Worm (Caenorhabditis elegans) whole organism, L4 larva: ENCODE results near the gene C04G6.6.
A peak's percentile ranks its signal among the peaks of the same experiment; 100 is the strongest.

Experiments
- F37D6.2 ChIP-seq: sonication (generic microtip); optimal IDR thresholded peaks from 2 replicates; lab custom pipeline; 2016; ENCODE audit warnings: mild to moderate bottlenecking, missing genetic modification characterization, missing compliant biosample characterization
- T20F7.1 ChIP-seq: fragments of 200-800 bp; sonication (Bioruptor generic); optimal IDR thresholded peaks from 2 replicates; lab custom pipeline; 2018; ENCODE audit warnings: mild to moderate bottlenecking, missing genetic modification characterization, missing compliant biosample characterization
- Y48G9A.11 ChIP-seq: fragments of 200-800 bp; sonication (Bioruptor generic); IDR thresholded peaks from 2 replicates; pipeline ENCODE4 v1.3.6; 2022; ENCODE audit warnings: missing genetic modification reagents, missing genetic modification characterization, missing compliant biosample characterization
- ZK337.2 ChIP-seq: fragments of 200-800 bp; sonication (Bioruptor generic); IDR thresholded peaks from 2 replicates; pipeline ENCODE4 v1.3.6; 2022; ENCODE audit warnings: missing genetic modification reagents, missing genetic modification characterization, missing compliant biosample characterization
- aha-1 ChIP-seq: fragments of 150-350 bp; peaks from one replicate; lab custom pipeline; 2014; ENCODE audit warnings: missing biosample characterization, missing genetic modification characterization
- arid-1 ChIP-seq: fragments of 200-800 bp; sonication (Bioruptor generic); conservative IDR thresholded peaks from 2 replicates; pipeline ENCODE4 v1.3.6; 2022; ENCODE audit warnings: missing genetic modification reagents, missing genetic modification characterization, missing compliant biosample characterization
- ceh-20 ChIP-seq: fragments of 200-800 bp; sonication (Bioruptor generic); IDR thresholded peaks from 2 replicates; pipeline ENCODE4 v1.3.6; 2022; ENCODE audit warnings: missing genetic modification reagents, missing genetic modification characterization, missing compliant biosample characterization
- ceh-32 ChIP-seq: sonication (generic microtip); optimal IDR thresholded peaks from 2 replicates; lab custom pipeline; 2016; ENCODE audit warnings: mild to moderate bottlenecking, missing genetic modification characterization, missing compliant biosample characterization; ENCODE audit not compliant: poor library complexity
- ceh-44 ChIP-seq: fragments of 200-800 bp; sonication (Bioruptor generic); IDR thresholded peaks from 2 replicates; pipeline ENCODE4 v1.3.6; 2022; ENCODE audit warnings: missing genetic modification reagents, missing genetic modification characterization, missing compliant biosample characterization
- ces-1 ChIP-seq: fragments of 150-350 bp; sonication (generic microtip); optimal IDR thresholded peaks from 4 replicates; lab custom pipeline; 2014; ENCODE audit warnings: missing biosample characterization, missing genetic modification reagents, missing genetic modification characterization
- daf-16 ChIP-seq, 3 experiments: sonication (generic microtip); optimal IDR thresholded peaks; 2 replicates each; lab custom pipeline; 2016 to 2017; ENCODE audit warnings: missing genetic modification characterization in 3 of 3, missing genetic modification reagents in 3 of 3, mild to moderate bottlenecking in 2 of 3, missing compliant biosample characterization in 2 of 3, missing biosample characterization in 1 of 3, moderate library complexity in 1 of 3
- dmd-6 ChIP-seq: fragments of 200-800 bp; sonication (Bioruptor generic); IDR thresholded peaks from 2 replicates; pipeline ENCODE4 v1.3.6; 2022; ENCODE audit warnings: missing genetic modification reagents, missing genetic modification characterization, missing compliant biosample characterization
- dpl-1 ChIP-seq: fragments of 150-350 bp; optimal IDR thresholded peaks from 2 replicates; lab custom pipeline; 2014; ENCODE audit warnings: missing biosample characterization, missing genetic modification reagents, missing genetic modification characterization
- gei-8 ChIP-seq: fragments of 200-800 bp; sonication (Bioruptor generic); optimal IDR thresholded peaks from 2 replicates; lab custom pipeline; 2018; ENCODE audit warnings: mild to moderate bottlenecking, missing genetic modification characterization, missing compliant biosample characterization
- hif-1 ChIP-seq, 2 experiments: sonication (generic microtip); optimal IDR thresholded peaks; 2 replicates each; lab custom pipeline; 2016 to 2017; ENCODE audit warnings: missing compliant biosample characterization in 2 of 2, missing genetic modification characterization in 2 of 2, missing genetic modification reagents in 2 of 2, missing genotype in 2 of 2, mild to moderate bottlenecking in 1 of 2
- hlh-11 ChIP-seq: fragments of 200-800 bp; sonication (Bioruptor generic); optimal IDR thresholded peaks from 2 replicates; lab custom pipeline; 2018; ENCODE audit warnings: mild to moderate bottlenecking, missing genetic modification characterization, missing compliant biosample characterization
- hmg-1.1 ChIP-seq: fragments of 200-800 bp; sonication (Bioruptor generic); IDR thresholded peaks from 2 replicates; pipeline ENCODE4 v1.3.6; 2022; ENCODE audit warnings: missing genetic modification reagents, missing genetic modification characterization, missing compliant biosample characterization
- lin-13 ChIP-seq: fragments of 150-350 bp; optimal IDR thresholded peaks from 2 replicates; lab custom pipeline; 2014; ENCODE audit warnings: missing biosample characterization, missing genetic modification reagents, missing genetic modification characterization
- lin-38 ChIP-seq: fragments of 200-800 bp; sonication (Bioruptor generic); IDR thresholded peaks from 2 replicates; pipeline ENCODE4 v1.3.6; 2022; ENCODE audit warnings: missing genetic modification reagents, missing genetic modification characterization, missing compliant biosample characterization
- lin-39 ChIP-seq: fragments of 150-350 bp; optimal IDR thresholded peaks from 2 replicates; lab custom pipeline; 2014; ENCODE audit warnings: missing biosample characterization, missing genetic modification reagents, missing genetic modification characterization
- madf-9 ChIP-seq: fragments of 200-800 bp; sonication (Bioruptor generic); conservative IDR thresholded peaks from 2 replicates; pipeline ENCODE4 v1.3.6; 2022; ENCODE audit warnings: missing genetic modification reagents, missing genetic modification characterization, missing compliant biosample characterization
- mdl-1 ChIP-seq, 2 experiments: fragments of 150-350 bp in 1 of 2; sonication (generic microtip) in 1 of 2; optimal IDR thresholded peaks; 2 replicates each; lab custom pipeline; 2014 to 2017; ENCODE audit warnings: missing biosample characterization in 2 of 2, missing genetic modification characterization in 2 of 2
- mes-2 ChIP-seq: sonication (generic microtip); optimal IDR thresholded peaks from 2 replicates; lab custom pipeline; 2016; ENCODE audit warnings: missing genotype, mild to moderate bottlenecking, missing genetic modification characterization, missing compliant biosample characterization; ENCODE audit not compliant: poor library complexity, severe bottlenecking
- mxl-3 ChIP-seq: fragments of 200-800 bp; sonication (Bioruptor generic); optimal IDR thresholded peaks from 2 replicates; lab custom pipeline; 2018; ENCODE audit warnings: mild to moderate bottlenecking, missing genetic modification characterization, missing compliant biosample characterization
- nhr-10 ChIP-seq: fragments of 150-350 bp; optimal IDR thresholded peaks from 2 replicates; lab custom pipeline; 2014; ENCODE audit warnings: missing biosample characterization, missing genetic modification characterization
- nhr-102 ChIP-seq: sonication (generic microtip); optimal IDR thresholded peaks from 2 replicates; lab custom pipeline; 2016; ENCODE audit warnings: mild to moderate bottlenecking, missing genetic modification characterization, moderate library complexity, missing compliant biosample characterization
- nhr-111 ChIP-seq: fragments of 200-800 bp; sonication (Bioruptor generic); optimal IDR thresholded peaks from 2 replicates; lab custom pipeline; 2018; ENCODE audit warnings: mild to moderate bottlenecking, missing genetic modification characterization, missing compliant biosample characterization
- nhr-25 ChIP-seq: sonication (generic microtip); optimal IDR thresholded peaks from 2 replicates; lab custom pipeline; 2017; ENCODE audit warnings: missing genetic modification characterization, mild to moderate bottlenecking, missing compliant biosample characterization, antibody characterized with exemption, moderate library complexity, borderline replicate concordance; ENCODE audit not compliant: insufficient read depth
- nhr-28 ChIP-seq: fragments of 150-350 bp; optimal IDR thresholded peaks from 2 replicates; lab custom pipeline; 2014; ENCODE audit warnings: missing biosample characterization, missing genetic modification characterization
- nhr-6 ChIP-seq: fragments of 150-350 bp; optimal IDR thresholded peaks from 2 replicates; lab custom pipeline; 2014; ENCODE audit warnings: missing biosample characterization, missing genetic modification characterization
- nhr-77 ChIP-seq: fragments of 150-350 bp; optimal IDR thresholded peaks from 2 replicates; lab custom pipeline; 2014; ENCODE audit warnings: missing biosample characterization, missing genetic modification characterization
- pha-4 ChIP-seq, 2 experiments: fragments of 150-350 bp in 1 of 2; fragments of 200-800 bp in 1 of 2; sonication (Bioruptor generic) in 1 of 2; IDR thresholded peaks in 1 of 2; optimal IDR thresholded peaks in 1 of 2; 2 replicates each; pipeline versions ENCODE4 v1.3.6 to Lab custom; 2014 to 2022; ENCODE audit warnings: missing genetic modification characterization in 2 of 2, missing genetic modification reagents in 2 of 2, missing biosample characterization in 1 of 2, missing compliant biosample characterization in 1 of 2
- rbr-2 ChIP-seq: sonication (generic microtip); optimal IDR thresholded peaks from 2 replicates; lab custom pipeline; 2016; ENCODE audit warnings: missing genotype, missing genetic modification characterization, missing compliant biosample characterization
- sdz-12 ChIP-seq: fragments of 200-800 bp; sonication (Bioruptor generic); optimal IDR thresholded peaks from 2 replicates; lab custom pipeline; 2018; ENCODE audit warnings: mild to moderate bottlenecking, missing genetic modification characterization, missing compliant biosample characterization
- set-16 ChIP-seq: fragments of 200-800 bp; sonication (Bioruptor generic); IDR thresholded peaks from 2 replicates; pipeline ENCODE4 v1.3.6; 2022; ENCODE audit warnings: missing genetic modification reagents, missing genetic modification characterization, missing compliant biosample characterization
- spr-3 ChIP-seq: fragments of 200-800 bp; sonication (Bioruptor generic); optimal IDR thresholded peaks from 2 replicates; lab custom pipeline; 2018; ENCODE audit warnings: mild to moderate bottlenecking, missing genetic modification characterization, missing compliant biosample characterization
- tra-1 ChIP-seq: fragments of 200-800 bp; sonication (Bioruptor generic); IDR thresholded peaks from 2 replicates; pipeline ENCODE4 v1.3.6; 2022; ENCODE audit warnings: missing genetic modification reagents, missing genetic modification characterization, missing compliant biosample characterization
- unc-130 ChIP-seq: sonication (generic microtip); optimal IDR thresholded peaks from 2 replicates; lab custom pipeline; 2016; ENCODE audit warnings: missing genetic modification reagents, missing genetic modification characterization, missing compliant biosample characterization
- unc-62 ChIP-seq, 3 experiments: fragments of 150-350 bp in 1 of 3; sonication (generic microtip); optimal IDR thresholded peaks in 2 of 3; peaks in 1 of 3; 1 replicate in 1 of 3; 2 replicates in 2 of 3; lab custom pipeline; 2014 to 2017; ENCODE audit warnings: missing biosample characterization in 3 of 3, missing genetic modification characterization in 3 of 3, missing genetic modification reagents in 3 of 3, missing genotype in 1 of 3
- vab-7 ChIP-seq: fragments of 200-800 bp; sonication (Bioruptor generic); IDR thresholded peaks from 2 replicates; pipeline ENCODE4 v1.3.6; 2022; ENCODE audit warnings: missing genetic modification reagents, missing genetic modification characterization, missing compliant biosample characterization
- zfp-3 ChIP-seq: fragments of 200-800 bp; sonication (Bioruptor generic); conservative IDR thresholded peaks from 2 replicates; pipeline ENCODE4 v1.3.6; 2022; ENCODE audit warnings: missing genetic modification reagents, missing genetic modification characterization, missing compliant biosample characterization

C04G6.6 gene

DNA sequence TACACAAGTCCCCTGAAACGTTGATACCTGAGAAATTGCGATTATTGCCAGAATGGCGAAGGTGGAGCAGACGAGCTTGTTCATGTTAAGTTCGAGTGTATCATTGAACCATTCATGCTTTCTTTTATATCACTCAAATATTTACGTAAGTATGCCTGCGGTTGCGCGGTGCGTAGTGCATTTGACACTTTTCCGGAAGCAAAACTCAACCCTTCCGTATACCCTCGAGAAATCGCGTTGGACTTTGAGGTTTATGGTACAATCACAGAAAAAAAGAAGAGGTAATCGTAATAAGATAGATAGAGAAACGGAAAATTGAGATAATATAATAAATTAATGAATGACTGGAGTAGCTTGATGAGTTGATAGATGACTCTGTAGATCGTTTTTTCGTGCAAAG lies 30.0 kb downstream of the C04G6.6 start, which contains the start of gene idpb-2:
TSS of gene idpb-2 (minus strand) at position 101 of the 400 bp plus-strand sequence.
- TF ChIP-seq aha-1 (tag; lab: Kevin White, UChicago), result peak; percentile 14
- no peak for TF ChIP-seq nhr-77

DNA sequence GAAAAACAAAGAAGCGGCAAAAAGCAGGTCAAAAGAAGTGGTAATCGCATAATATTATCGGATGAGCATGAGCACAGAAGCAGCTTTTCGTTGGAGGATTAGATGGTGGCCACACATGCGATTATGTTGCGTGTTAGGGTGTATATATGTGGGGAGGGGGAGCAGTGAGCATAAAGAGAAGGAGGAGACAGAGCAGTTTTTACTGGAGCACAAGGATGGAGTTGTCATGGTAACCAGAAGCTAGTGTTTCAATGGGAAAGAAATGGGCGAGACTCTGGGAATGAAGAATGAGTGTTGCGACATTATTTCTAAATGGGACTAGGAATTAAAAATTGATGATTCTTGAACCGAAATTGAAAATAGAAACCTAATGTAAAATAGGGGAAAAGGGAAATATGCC lies 31.6 kb downstream of the C04G6.6 start, which contains the start of gene C27A2.8:
TSS of gene C27A2.8 (minus strand) at position 117 of the 400 bp plus-strand sequence.
- no peak for TF ChIP-seq gei-8 (GFP tag; lab: Kevin White, UChicago)
- TF ChIP-seq arid-1 (GFP tag; lab: Robert Waterston, UW), result no peak
- no peak for TF ChIP-seq zfp-3 (GFP tag; lab: Robert Waterston, UW)
- TF ChIP-seq ZK337.2 (GFP tag; lab: Robert Waterston, UW), result no peak
- TF ChIP-seq madf-9, result no peak
- no peak for TF ChIP-seq lin-38 (GFP tag; lab: Robert Waterston, UW)

DNA sequence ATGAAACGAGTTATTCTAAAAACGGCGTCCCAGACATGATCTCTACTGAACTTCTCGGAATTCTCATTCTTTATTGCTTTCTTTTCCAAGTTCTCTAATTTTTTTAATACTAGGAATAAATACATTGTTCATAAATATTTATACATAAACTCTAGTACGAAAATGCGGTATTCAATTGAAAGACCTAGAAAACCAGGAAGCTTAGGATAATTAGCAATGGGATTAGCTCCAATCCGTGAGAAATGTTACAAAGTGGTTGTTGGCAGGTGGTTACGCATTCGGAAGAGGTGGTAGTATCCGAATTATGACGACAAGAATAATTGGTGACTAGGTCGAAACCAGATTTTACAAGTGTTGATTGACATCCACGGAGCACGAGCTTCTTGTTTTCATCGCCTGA lies 32.6 kb downstream of the C04G6.6 start:
- TF ChIP-seq set-16 (GFP tag; lab: Robert Waterston, UW) (no peak), nhr-25 (tag; lab: Kevin White, UChicago) (no peak), dpl-1 (no peak), tra-1 (GFP tag; lab: Robert Waterston, UW) (no peak), mdl-1 (tag; optimal IDR thresholded peaks at IDR 0.05; lab: Kevin White, UChicago) (no peak), nhr-10 (no peak), ces-1 (GFP tag; lab: Kevin White, UChicago) (no peak), ceh-44 (GFP tag; lab: Robert Waterston, UW) (no peak), mxl-3 (no peak), sdz-12 (no peak)

DNA sequence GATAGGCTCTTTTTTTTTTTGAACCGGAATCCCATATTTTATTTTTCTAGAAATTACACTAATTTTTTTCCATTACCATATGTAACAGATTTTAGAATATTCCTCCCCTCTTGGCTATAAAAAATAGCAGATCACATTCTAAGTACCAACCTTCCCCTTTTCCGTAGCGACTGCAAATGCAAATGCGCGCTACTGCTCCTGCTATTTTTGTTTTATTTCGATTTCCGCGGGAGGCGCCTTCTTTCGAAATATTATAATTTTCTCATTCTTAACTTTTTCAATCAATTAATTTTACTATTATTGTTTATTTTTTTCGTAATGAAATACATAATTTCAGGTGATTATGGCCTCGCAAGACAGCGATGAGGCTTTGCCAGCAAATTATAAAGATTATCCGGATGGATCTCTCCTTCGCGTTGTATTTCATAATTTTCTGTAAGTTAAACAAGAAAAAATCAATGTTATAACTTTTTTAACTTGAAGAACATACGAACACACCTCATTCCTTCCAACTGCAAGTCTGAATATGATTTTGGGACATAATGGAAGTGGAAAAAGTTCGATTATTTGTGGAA lies 37.7 kb downstream of the C04G6.6 start, which contains the start of gene smc-5:
TSS of gene smc-5 (plus strand) at position 332 of the 575 bp plus-strand sequence.
- TF ChIP-seq rbr-2 (tag; lab: Kevin White, UChicago) (peak; percentile 59), lin-13 (no peak), lin-39 (tag; lab: Kevin White, UChicago) (no peak), nhr-111 (GFP tag; lab: Kevin White, UChicago) (no peak), aha-1 (tag; lab: Kevin White, UChicago) (peak; percentile 93), pha-4 (GFP tag; IDR thresholded peaks at IDR 0.05; lab: Robert Waterston, UW) (no peak), pha-4 (tag; optimal IDR thresholded peaks at IDR 0.05; lab: Kevin White, UChicago) (peak; percentile 10), T20F7.1 (GFP tag; lab: Kevin White, UChicago) (peak; percentile 14), arid-1 (GFP tag; lab: Robert Waterston, UW) (no peak), vab-7 (GFP tag; lab: Robert Waterston, UW) (peak; percentile 47; the same call in 1 of the 2 replicates), ces-1 (GFP tag; lab: Kevin White, UChicago) (no peak), ceh-32 (no peak), daf-16 (GFP tag; optimal IDR thresholded peaks at IDR 0.05; lab: Kevin White, UChicago) (no peak), daf-16 (tag; optimal IDR thresholded peaks at IDR 0.05; lab: Kevin White, UChicago) (peak; percentile 42), nhr-102 (tag; lab: Kevin White, UChicago) (no peak), spr-3 (GFP tag; lab: Kevin White, UChicago) (no peak), mes-2 (tag; lab: Kevin White, UChicago) (peak; percentile 92), dpl-1 (peak; percentile 84), nhr-28 (tag; lab: Kevin White, UChicago) (peak; percentile 45), ceh-20 (GFP tag; lab: Robert Waterston, UW) (no peak), nhr-25 (tag; lab: Kevin White, UChicago) (peak; percentile 28), dmd-6 (GFP tag; lab: Robert Waterston, UW) (no peak), unc-130 (GFP tag; lab: Kevin White, UChicago) (peak; percentile 82), mdl-1 (tag; optimal IDR thresholded peaks at IDR 0.05; lab: Kevin White, UChicago) (no peak), hif-1 (tag; optimal IDR thresholded peaks at IDR 0.05; lab: Kevin White, UChicago) (peak in 1 of 2 experiments; percentile 72), Y48G9A.11 (GFP tag; lab: Robert Waterston, UW) (no peak), F37D6.2 (tag; lab: Kevin White, UChicago) (peak; percentile 11), nhr-77 (peak; percentile 83), hlh-11 (tag; lab: Kevin White, UChicago) (no peak), nhr-6 (peak; percentile 56), hmg-1.1 (GFP tag; lab: Robert Waterston, UW) (peak; percentile 47; the same call in 1 of the 2 replicates), unc-62 (GFP tag; optimal IDR thresholded peaks at IDR 0.05 in 1 of 2; lab: Kevin White, UChicago) (peak in 1 of 2 experiments; percentile 45), unc-62 (tag; optimal IDR thresholded peaks at IDR 0.05; lab: Kevin White, UChicago) (no peak)
